Worm (Caenorhabditis elegans): Measurements from ENCODE around the gene ptp-4A2.

The ptp-4A2 gene

DNA sequence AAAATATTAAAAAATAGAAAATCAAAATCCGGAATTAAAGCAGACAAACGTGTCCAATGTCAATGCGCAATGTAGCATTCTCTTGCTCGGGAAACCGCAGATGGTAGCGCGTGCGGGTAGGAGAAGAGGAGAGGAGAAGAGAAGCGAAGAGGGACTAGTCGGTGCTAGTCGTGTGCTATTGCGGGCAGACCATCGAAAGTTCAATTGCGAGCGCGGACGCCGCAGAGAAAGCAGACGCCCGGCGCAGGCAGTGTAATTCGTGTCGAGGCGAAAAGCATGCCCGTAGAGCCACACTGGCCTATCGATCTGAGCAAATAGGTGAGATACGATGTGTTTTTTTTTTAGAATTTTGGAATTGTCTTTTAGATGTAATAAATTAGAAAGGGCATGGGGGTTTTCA is 2.6 kb upstream of the ptp-4A2 start (continued):
- TF ChIP-seq nhr-42 (GFP tag; IDR thresholded peaks at IDR 0.05) (no peak), ctbp-1 (GFP tag; IDR thresholded peaks at IDR 0.05) (0 out of 2 replicates have a peak, but pooled peaks have one; percentile 46), snpc-1.2 (GFP tag; IDR thresholded peaks at IDR 0.05) (no peak), set-16 (GFP tag; IDR thresholded peaks at IDR 0.05) (peak; percentile 83), dmd-9 (GFP tag; IDR thresholded peaks at IDR 0.05) (no peak), nhr-25 (tag; optimal IDR thresholded peaks at IDR 0.05; ENCODE audit: borderline replicate concordance, insufficient read depth) (no peak), nhr-28 (tag; optimal IDR thresholded peaks at IDR 0.05) (peak; percentile 28), arid-1 (GFP tag; conservative IDR thresholded peaks at IDR 0.05) (no peak), ceh-44 (GFP tag; IDR thresholded peaks at IDR 0.05) (no peak), daf-12 (tag; optimal IDR thresholded peaks at IDR 0.05) (no peak), daf-16 (GFP tag; optimal IDR thresholded peaks at IDR 0.05) (no peak), daf-16 (tag; optimal IDR thresholded peaks at IDR 0.05) (peak; percentile 1), ces-1 (GFP tag; optimal IDR thresholded peaks at IDR 0.05) (no peak), lim-7 (GFP tag; IDR thresholded peaks at IDR 0.05) (no peak), mxl-3 (GFP tag; optimal IDR thresholded peaks at IDR 0.05) (peak; percentile 59), hmg-1.1 (GFP tag; IDR thresholded peaks at IDR 0.05) (peak; percentile 85), T26A8.4 (GFP tag; IDR thresholded peaks at IDR 0.05) (no peak), dmd-8 (GFP tag; IDR thresholded peaks at IDR 0.05) (no peak), snpc-4 (tag; optimal IDR thresholded peaks at IDR 0.05) (no peak), mdl-1 (tag; optimal IDR thresholded peaks at IDR 0.05) (peak; percentile 65 to 79), aha-1 (tag) (peak; percentile 55), zfp-2 (tag; optimal IDR thresholded peaks at IDR 0.05) (no peak), nhr-77 (tag; optimal IDR thresholded peaks at IDR 0.05) (no peak)

DNA sequence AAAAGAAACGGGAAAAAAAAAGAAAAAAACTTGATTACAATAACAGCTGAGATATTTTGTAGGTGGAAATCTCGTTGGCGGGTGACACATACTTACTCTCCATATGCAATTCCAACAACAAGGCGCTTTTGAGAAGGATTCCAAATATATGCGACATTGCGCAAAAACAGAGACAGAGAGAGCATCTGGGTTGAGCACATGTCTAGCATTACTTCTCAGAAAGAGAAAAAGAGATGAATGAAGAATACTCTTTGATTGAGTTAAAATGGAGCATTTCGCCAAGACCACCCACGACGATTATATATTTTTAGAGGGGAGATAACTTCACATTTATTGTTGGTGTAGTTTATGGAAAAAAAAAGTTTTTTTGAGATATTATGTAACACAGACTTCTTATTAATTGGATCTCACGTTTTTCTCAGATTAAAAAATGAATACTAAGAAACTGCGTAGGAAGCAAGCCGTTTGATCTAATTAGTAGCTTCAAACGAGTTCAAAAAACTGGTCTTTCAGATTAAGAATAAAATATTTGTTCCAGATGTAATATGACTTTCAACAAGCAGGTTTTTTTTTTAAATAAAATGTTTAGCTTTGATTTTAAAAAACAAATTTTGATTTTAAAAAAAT is 2.0 kb upstream of the ptp-4A2 start:
- TF ChIP-seq spr-3 (GFP tag; optimal IDR thresholded peaks at IDR 0.05): no peak
- TF ChIP-seq attf-4 (tag; optimal IDR thresholded peaks at IDR 0.05): no peak
- TF ChIP-seq fkh-10 (GFP tag; optimal IDR thresholded peaks at IDR 0.05): peak; percentile 11
- peak; percentile 24 for TF ChIP-seq aha-1 (tag)
- no peak for TF ChIP-seq lin-1 (GFP tag; IDR thresholded peaks at IDR 0.05)
- TF ChIP-seq hlh-30 (tag; optimal IDR thresholded peaks at IDR 0.05; ENCODE audit: insufficient read depth): peak; percentile 25

DNA sequence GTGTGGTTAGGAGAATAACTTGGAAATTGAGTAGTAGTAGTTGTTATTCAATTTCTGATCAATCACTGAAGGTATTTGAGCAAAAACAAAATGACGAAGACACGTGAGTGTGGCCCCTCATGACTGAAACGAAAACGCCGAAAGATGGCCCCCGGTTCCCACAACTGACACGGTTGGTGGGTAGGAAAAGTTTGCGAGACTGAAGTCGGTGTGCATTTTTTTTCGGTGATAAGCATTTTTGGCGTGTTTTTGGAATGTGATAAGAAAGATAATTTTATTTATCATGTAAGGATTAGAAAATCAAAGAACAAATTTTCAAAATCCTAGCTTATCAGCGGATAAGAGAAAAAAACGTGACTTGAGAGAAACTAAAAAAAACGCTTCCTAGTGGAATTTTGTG is 960 bp upstream of the ptp-4A2 start:
- TF ChIP-seq tag-97 (GFP tag; IDR thresholded peaks at IDR 0.05) (no peak), lim-7 (GFP tag; IDR thresholded peaks at IDR 0.05) (no peak), zfp-2 (tag; optimal IDR thresholded peaks at IDR 0.05) (no peak), aha-1 (tag) (peak; percentile 64), nhr-237 (tag; optimal IDR thresholded peaks at IDR 0.05) (no peak), nhr-48 (tag; optimal IDR thresholded peaks at IDR 0.05) (no peak), ztf-7 (tag; optimal IDR thresholded peaks at IDR 0.05) (no peak), daf-16 (GFP tag; optimal IDR thresholded peaks at IDR 0.05) (no peak), daf-16 (tag; optimal IDR thresholded peaks at IDR 0.05) (peak; percentile 69), nhr-25 (tag; optimal IDR thresholded peaks at IDR 0.05; ENCODE audit: borderline replicate concordance, insufficient read depth) (no peak), dmd-8 (GFP tag; IDR thresholded peaks at IDR 0.05) (no peak), ceh-44 (GFP tag; IDR thresholded peaks at IDR 0.05) (no peak), hlh-30 (tag; optimal IDR thresholded peaks at IDR 0.05; ENCODE audit: insufficient read depth) (peak; percentile 72), mxl-3 (GFP tag; optimal IDR thresholded peaks at IDR 0.05) (no peak), aly-2 (tag; optimal IDR thresholded peaks at IDR 0.05) (no peak), zfp-3 (GFP tag; conservative IDR thresholded peaks at IDR 0.05) (no peak), lin-1 (GFP tag; IDR thresholded peaks at IDR 0.05) (no peak), daf-19 (GFP tag; conservative IDR thresholded peaks at IDR 0.05) (no peak), ZK546.5 (tag; optimal IDR thresholded peaks at IDR 0.05) (no peak), Y75B8A.6 (GFP tag; IDR thresholded peaks at IDR 0.05) (no peak), unc-62 (GFP tag; optimal IDR thresholded peaks at IDR 0.05 in 1 of 2) (peak in 1 of 2 experiments; percentile 22), unc-62 (tag; optimal IDR thresholded peaks at IDR 0.05) (no peak), ctbp-1 (GFP tag; IDR thresholded peaks at IDR 0.05) (no peak), dve-1 (tag; optimal IDR thresholded peaks at IDR 0.05; ENCODE audit: insufficient read depth) (peak; percentile 54), cey-2 (tag; optimal IDR thresholded peaks at IDR 0.05; ENCODE audit: borderline replicate concordance, insufficient read depth) (no peak), Y48G9A.11 (GFP tag; IDR thresholded peaks at IDR 0.05) (no peak), T20F7.1 (GFP tag; optimal IDR thresholded peaks at IDR 0.05) (no peak), hlh-11 (tag; optimal IDR thresholded peaks at IDR 0.05) (peak; percentile 70), vab-7 (GFP tag; IDR thresholded peaks at IDR 0.05) (no peak), hif-1 (tag; optimal IDR thresholded peaks at IDR 0.05) (peak in 1 of 2 experiments; percentile 16)

All from whole organism, L4 larva.